Worm (Caenorhabditis elegans) whole organism, L1 larva: ENCODE data around the gene clec-62.

ENCODE experiments used
- Y116A8C.19 ChIP-seq: sonication (generic microtip); optimal IDR thresholded peaks from 2 replicates; lab custom pipeline; 2016; ENCODE audit warnings: missing compliant biosample characterization, missing genetic modification characterization, borderline replicate concordance
- alr-1 ChIP-seq: fragments of 200-800 bp; sonication (Bioruptor generic); optimal IDR thresholded peaks from 2 replicates; lab custom pipeline; 2018; ENCODE audit warnings: borderline replicate concordance, mild to moderate bottlenecking, missing genetic modification characterization, missing compliant biosample characterization
- aly-2 ChIP-seq: fragments of 150-350 bp; optimal IDR thresholded peaks from 2 replicates; lab custom pipeline; 2014; ENCODE audit warnings: missing biosample characterization, missing genetic modification characterization
- ama-1 ChIP-seq: fragments of 150-350 bp; optimal IDR thresholded peaks from 2 replicates; lab custom pipeline; 2014
- blmp-1 ChIP-seq: fragments of 150-350 bp; optimal IDR thresholded peaks from 2 replicates; lab custom pipeline; 2014; ENCODE audit warnings: missing biosample characterization, missing genetic modification characterization
- ceh-8 ChIP-seq: fragments of 200-800 bp; sonication (Bioruptor generic); optimal IDR thresholded peaks from 2 replicates; lab custom pipeline; 2018; ENCODE audit warnings: mild to moderate bottlenecking, missing genetic modification characterization, moderate library complexity, missing compliant biosample characterization
- ceh-82 ChIP-seq, 3 experiments: fragments of 150-350 bp in 1 of 3; sonication (generic microtip) in 2 of 3; optimal IDR thresholded peaks; 2 replicates each; lab custom pipeline; 2014 to 2017; ENCODE audit warnings: missing biosample characterization in 3 of 3, missing genetic modification characterization in 3 of 3
- ceh-88 ChIP-seq: fragments of 200-800 bp; sonication (Bioruptor generic); IDR thresholded peaks from 2 replicates; pipeline ENCODE4 v1.3.6; 2022; ENCODE audit warnings: missing genetic modification characterization, missing compliant biosample characterization
- ces-1 ChIP-seq: fragments of 150-350 bp; optimal IDR thresholded peaks from 2 replicates; lab custom pipeline; 2014; ENCODE audit warnings: missing biosample characterization, missing genetic modification reagents, missing genetic modification characterization
- dpl-1 ChIP-seq, 3 experiments: fragments of 150-350 bp in 2 of 3; sonication (generic microtip) in 1 of 3; optimal IDR thresholded peaks; 2 replicates each; lab custom pipeline; 2014 to 2017; ENCODE audit warnings: missing biosample characterization in 3 of 3, missing genetic modification characterization in 3 of 3, missing genetic modification reagents in 3 of 3
- dsc-1 ChIP-seq: sonication (generic microtip); optimal IDR thresholded peaks from 2 replicates; lab custom pipeline; 2016; ENCODE audit warnings: mild to moderate bottlenecking, missing genetic modification characterization, missing compliant biosample characterization
- egl-13 ChIP-seq: sonication (generic microtip); optimal IDR thresholded peaks from 2 replicates; lab custom pipeline; 2016; ENCODE audit warnings: missing genotype, missing genetic modification reagents, missing genetic modification characterization, missing compliant biosample characterization
- elt-2 ChIP-seq: sonication (generic microtip); optimal IDR thresholded peaks from 2 replicates; lab custom pipeline; 2016; ENCODE audit warnings: missing genetic modification characterization, mild to moderate bottlenecking, inconsistent platforms, missing compliant biosample characterization, missing genetic modification reagents
- elt-3 ChIP-seq, 6 experiments: fragments of 150-350 bp in 1 of 6; sonication (generic microtip); optimal IDR thresholded peaks; 2 replicates each; lab custom pipeline; 2017 to 2018; ENCODE audit warnings: missing biosample characterization in 6 of 6, missing genetic modification characterization in 6 of 6, inconsistent platforms in 1 of 6
- ets-5 ChIP-seq: fragments of 200-800 bp; sonication (Bioruptor generic); IDR thresholded peaks from 2 replicates; pipeline ENCODE4 v1.3.6; 2022; ENCODE audit warnings: missing genetic modification characterization, missing compliant biosample characterization
- fos-1 ChIP-seq: fragments of 150-350 bp; optimal IDR thresholded peaks from 2 replicates; lab custom pipeline; 2014; ENCODE audit warnings: missing biosample characterization, missing genetic modification characterization
- hpl-2 ChIP-seq: fragments of 150-350 bp; optimal IDR thresholded peaks from 2 replicates; lab custom pipeline; 2014; ENCODE audit warnings: missing biosample characterization, missing genetic modification reagents, missing genetic modification characterization
- irx-1 ChIP-seq: sonication (generic microtip); optimal IDR thresholded peaks from 2 replicates; lab custom pipeline; 2016; ENCODE audit warnings: missing genetic modification characterization, missing compliant biosample characterization
- isw-1 ChIP-seq: fragments of 200-800 bp; sonication (Bioruptor generic); IDR thresholded peaks from 2 replicates; pipeline ENCODE4 v1.3.6; 2022; ENCODE audit warnings: missing genetic modification characterization, missing compliant biosample characterization
- jun-1 ChIP-seq: fragments of 150-350 bp; optimal IDR thresholded peaks from 2 replicates; lab custom pipeline; 2014; ENCODE audit warnings: missing biosample characterization, missing genetic modification reagents, missing genetic modification characterization
- lin-15B ChIP-seq: fragments of 150-350 bp; sonication (generic microtip); optimal IDR thresholded peaks from 3 replicates; lab custom pipeline; 2014; ENCODE audit warnings: missing biosample characterization, missing genetic modification characterization
- lir-3 ChIP-seq: sonication (generic microtip); optimal IDR thresholded peaks from 2 replicates; lab custom pipeline; 2016; ENCODE audit warnings: mild to moderate bottlenecking, missing genetic modification characterization, moderate library complexity, missing compliant biosample characterization; ENCODE audit not compliant: poor library complexity
- lsy-2 ChIP-seq, 2 experiments: fragments of 150-350 bp; optimal IDR thresholded peaks; 2 replicates each; lab custom pipeline; 2014; ENCODE audit warnings: missing biosample characterization in 2 of 2, missing genetic modification characterization in 2 of 2
- mab-9 ChIP-seq: fragments of 200-800 bp; sonication (Bioruptor generic); IDR thresholded peaks from 2 replicates; pipeline ENCODE4 v1.3.6; 2022; ENCODE audit warnings: missing genetic modification reagents, missing genetic modification characterization, missing compliant biosample characterization
- mef-2 ChIP-seq: fragments of 150-350 bp; optimal IDR thresholded peaks from 2 replicates; lab custom pipeline; 2014; ENCODE audit warnings: missing biosample characterization, missing genetic modification characterization
- mep-1 ChIP-seq: fragments of 150-350 bp; optimal IDR thresholded peaks from 2 replicates; lab custom pipeline; 2014; ENCODE audit warnings: missing biosample characterization, missing genetic modification characterization
- nhr-19 ChIP-seq: fragments of 200-800 bp; sonication (Bioruptor generic); conservative IDR thresholded peaks from 2 replicates; pipeline ENCODE4 v1.3.6; 2022; ENCODE audit warnings: missing genetic modification characterization, missing compliant biosample characterization
- nhr-237 ChIP-seq: fragments of 150-350 bp; optimal IDR thresholded peaks from 2 replicates; lab custom pipeline; 2014; ENCODE audit warnings: missing biosample characterization, missing genetic modification characterization
- nhr-77 ChIP-seq: fragments of 150-350 bp; optimal IDR thresholded peaks from 2 replicates; lab custom pipeline; 2014; ENCODE audit warnings: missing biosample characterization, missing genetic modification characterization
- nhr-85 ChIP-seq: sonication (generic microtip); peaks from one replicate; lab custom pipeline; 2016; ENCODE audit warnings: missing genetic modification characterization, inconsistent platforms, missing compliant biosample characterization
- pax-3 ChIP-seq: fragments of 200-800 bp; sonication (Bioruptor generic); optimal IDR thresholded peaks from 2 replicates; lab custom pipeline; 2018; ENCODE audit warnings: mild to moderate bottlenecking, missing genetic modification characterization, moderate library complexity, missing compliant biosample characterization
- pqm-1 ChIP-seq: sonication (generic microtip); optimal IDR thresholded peaks from 3 replicates; lab custom pipeline; 2017; ENCODE audit warnings: missing biosample characterization, missing genetic modification characterization
- skn-1 ChIP-seq: fragments of 150-350 bp; optimal IDR thresholded peaks from 2 replicates; lab custom pipeline; 2014; ENCODE audit warnings: missing biosample characterization, missing genetic modification characterization
- snpc-4 ChIP-seq: fragments of 150-350 bp; optimal IDR thresholded peaks from 2 replicates; lab custom pipeline; 2014; ENCODE audit warnings: missing biosample characterization, missing genetic modification characterization
- snu-23 ChIP-seq: sonication (generic microtip); optimal IDR thresholded peaks from 2 replicates; lab custom pipeline; 2016; ENCODE audit warnings: missing genetic modification characterization, missing compliant biosample characterization
- sox-4 ChIP-seq: sonication (generic microtip); optimal IDR thresholded peaks from 2 replicates; lab custom pipeline; 2016; ENCODE audit warnings: missing genetic modification characterization, missing compliant biosample characterization
- swsn-7 ChIP-seq: sonication (generic microtip); optimal IDR thresholded peaks from 2 replicates; lab custom pipeline; 2016; ENCODE audit warnings: missing genetic modification characterization, missing compliant biosample characterization
- tbx-2 ChIP-seq: sonication (generic microtip); optimal IDR thresholded peaks from 2 replicates; lab custom pipeline; 2016; ENCODE audit warnings: missing genetic modification characterization, missing compliant biosample characterization
- unc-130 ChIP-seq: fragments of 150-350 bp; optimal IDR thresholded peaks from 2 replicates; lab custom pipeline; 2017; ENCODE audit warnings: missing biosample characterization, missing genetic modification characterization, inconsistent platforms
- unc-30 ChIP-seq: sonication (generic microtip); optimal IDR thresholded peaks from 2 replicates; lab custom pipeline; 2017; ENCODE audit warnings: missing biosample characterization, missing genetic modification characterization
- unc-86 ChIP-seq: sonication (generic microtip); optimal IDR thresholded peaks from 2 replicates; lab custom pipeline; 2016; ENCODE audit warnings: missing genetic modification characterization, missing compliant biosample characterization
- unc-98 ChIP-seq: fragments of 200-800 bp; sonication (Bioruptor generic); IDR thresholded peaks from 2 replicates; pipeline ENCODE4 v1.3.6; 2022; ENCODE audit warnings: missing genetic modification characterization, missing compliant biosample characterization
- vab-15 ChIP-seq: sonication (generic microtip); optimal IDR thresholded peaks from 2 replicates; lab custom pipeline; 2017; ENCODE audit warnings: missing genotype, mild to moderate bottlenecking, missing genetic modification characterization, missing compliant biosample characterization
- xbp-1 ChIP-seq: sonication (generic microtip); optimal IDR thresholded peaks from 2 replicates; lab custom pipeline; 2016; ENCODE audit warnings: missing genetic modification characterization, missing compliant biosample characterization
- zag-1 ChIP-seq: fragments of 150-350 bp; optimal IDR thresholded peaks from 2 replicates; lab custom pipeline; 2014; ENCODE audit warnings: missing biosample characterization, missing genetic modification characterization
- zip-4 ChIP-seq: fragments of 200-800 bp; sonication (Bioruptor generic); optimal IDR thresholded peaks from 2 replicates; lab custom pipeline; 2018; ENCODE audit warnings: mild to moderate bottlenecking, missing genetic modification characterization, moderate library complexity, missing compliant biosample characterization
- ztf-11 ChIP-seq, 2 experiments: sonication (generic microtip); optimal IDR thresholded peaks; 2 replicates each; lab custom pipeline; 2016 to 2017; ENCODE audit warnings: missing genetic modification characterization in 2 of 2, missing biosample characterization in 1 of 2, missing compliant biosample characterization in 1 of 2
- ztf-4 ChIP-seq: fragments of 150-350 bp; optimal IDR thresholded peaks from 2 replicates; lab custom pipeline; 2014; ENCODE audit warnings: missing biosample characterization, missing genetic modification characterization

Gene clec-62

ce11 chrII:12892407-12892806 is 2.5 kb downstream of the clec-62 start:
- TF ChIP-seq vab-15 (tag; lab: Kevin White, UChicago) (no peak), ces-1 (no peak), elt-2 (tag; lab: Kevin White, UChicago) (peak; percentile 14), lir-3 (tag; lab: Kevin White, UChicago) (no peak)

- TF ChIP-seq tbx-2 (tag; lab: Kevin White, UChicago) (no peak), ztf-11 (tag; optimal IDR thresholded peaks at IDR 0.05; lab: Kevin White, UChicago) (no peak), ceh-8 (GFP tag; lab: Kevin White, UChicago) (no peak), mep-1 (tag; lab: Kevin White, UChicago) (no peak), ceh-82 (tag; optimal IDR thresholded peaks at IDR 0.05; lab: Kevin White, UChicago) (no peak), dsc-1 (tag; lab: Kevin White, UChicago) (no peak), xbp-1 (tag; lab: Kevin White, UChicago) (no peak), aly-2 (tag; lab: Kevin White, UChicago) (no peak), nhr-85 (no peak), isw-1 (GFP tag; lab: Robert Waterston, UW) (no peak), swsn-7 (no peak), nhr-237 (tag; lab: Kevin White, UChicago) (no peak), vab-15 (tag; lab: Kevin White, UChicago) (no peak), irx-1 (tag; lab: Kevin White, UChicago) (no peak), ztf-4 (tag; lab: Kevin White, UChicago) (no peak), ama-1 (lab: Kevin White, UChicago) (no peak), skn-1 (no peak), sox-4 (tag; lab: Kevin White, UChicago) (no peak), hpl-2 (no peak), elt-3 (tag; optimal IDR thresholded peaks at IDR 0.05; lab: Kevin White, UChicago) (no peak)
- TF ChIP-seq, all 84 proteins: peak for 0
Observed at ce11 chrII:12888471-12888870, 6.5 kb downstream of the clec-62 start, which contains the start of gene F35C5.3. Gene F35C5.3 (plus strand): TSS chrII:12888771.

- TF ChIP-seq elt-2 (tag; lab: Kevin White, UChicago) (no peak), pqm-1 (tag; lab: Kevin White, UChicago) (no peak), mef-2 (tag; lab: Kevin White, UChicago) (no peak), unc-86 (tag; lab: Kevin White, UChicago) (no peak), mab-9 (no peak), nhr-77 (tag; lab: Kevin White, UChicago) (no peak), dpl-1 (GFP tag; optimal IDR thresholded peaks at IDR 0.05; lab: Kevin White, UChicago) (no peak), ets-5 (GFP tag; lab: Robert Waterston, UW) (no peak), lin-15B (tag; lab: Kevin White, UChicago) (no peak), egl-13 (tag; lab: Kevin White, UChicago) (no peak), dsc-1 (tag; lab: Kevin White, UChicago) (no peak), lsy-2 (tag; optimal IDR thresholded peaks at IDR 0.05; lab: Kevin White, UChicago) (no peak), Y116A8C.19 (no peak), aly-2 (tag; lab: Kevin White, UChicago) (no peak), nhr-19 (GFP tag; lab: Robert Waterston, UW) (no peak), zip-4 (GFP tag; lab: Kevin White, UChicago) (no peak), fos-1 (no peak)
Observed at ce11 chrII:12884972-12885371, 10.0 kb downstream of the clec-62 start, which contains the start of gene sra-14. Gene sra-14 (plus strand): TSS chrII:12885272.

ce11 chrII:12880406-12880805 is 14.5 kb downstream of the clec-62 start, which contains the start of gene F35C5.1:
Gene F35C5.1 (plus strand): TSS chrII:12880804.
- no peak for TF ChIP-seq egl-13 (tag; lab: Kevin White, UChicago)
- TF ChIP-seq unc-130: no peak
- no peak for TF ChIP-seq nhr-19 (GFP tag; lab: Robert Waterston, UW)
- TF ChIP-seq unc-86 (tag; lab: Kevin White, UChicago): no peak
- no peak for TF ChIP-seq jun-1 (tag; lab: Kevin White, UChicago)
- no peak for TF ChIP-seq ztf-11 (tag; optimal IDR thresholded peaks at IDR 0.05; lab: Kevin White, UChicago)
- no peak for TF ChIP-seq zag-1 (tag; lab: Kevin White, UChicago)
- TF ChIP-seq blmp-1: no peak
- TF ChIP-seq snpc-4 (tag; lab: Kevin White, UChicago): no peak
- no peak for TF ChIP-seq pax-3 (tag; lab: Kevin White, UChicago)
- no peak for TF ChIP-seq unc-98 (GFP tag; lab: Robert Waterston, UW)
- TF ChIP-seq lin-15B (tag; lab: Kevin White, UChicago): no peak
- no peak for TF ChIP-seq unc-30 (tag; lab: Kevin White, UChicago)
- TF ChIP-seq ces-1: no peak
- no peak for TF ChIP-seq alr-1 (tag; lab: Kevin White, UChicago)
- TF ChIP-seq ceh-88 (GFP tag; lab: Robert Waterston, UW): no peak
- TF ChIP-seq snu-23 (GFP tag; lab: Kevin White, UChicago): no peak
- no peak for TF ChIP-seq lir-3 (tag; lab: Kevin White, UChicago)
- no peak for TF ChIP-seq ztf-4 (tag; lab: Kevin White, UChicago)
- TF ChIP-seq isw-1 (GFP tag; lab: Robert Waterston, UW): no peak
